Worm (Caenorhabditis elegans) whole organism, L3 larva: ENCODE measurements around the gene anoh-2.

Experiments
- R02D3.7 ChIP-seq: fragments of 150-350 bp; optimal IDR thresholded peaks from 2 replicates; lab custom pipeline; 2014; ENCODE audit warnings: missing biosample characterization, missing genetic modification characterization
- ceh-16 ChIP-seq: sonication (generic microtip); optimal IDR thresholded peaks from 2 replicates; lab custom pipeline; 2017; ENCODE audit warnings: missing biosample characterization, missing genetic modification characterization
- fkh-10 ChIP-seq: sonication (generic microtip); optimal IDR thresholded peaks from 2 replicates; lab custom pipeline; 2017; ENCODE audit warnings: missing biosample characterization, missing genetic modification reagents, missing genetic modification characterization
- fos-1 ChIP-seq: fragments of 150-350 bp; optimal IDR thresholded peaks from 2 replicates; lab custom pipeline; 2014; ENCODE audit warnings: missing biosample characterization, missing genetic modification characterization
- lin-39 ChIP-seq: fragments of 150-350 bp; optimal IDR thresholded peaks from 2 replicates; lab custom pipeline; 2018; ENCODE audit warnings: missing biosample characterization, missing genetic modification reagents, missing genetic modification characterization
- nhr-11 ChIP-seq: fragments of 150-350 bp; optimal IDR thresholded peaks from 2 replicates; lab custom pipeline; 2014; ENCODE audit warnings: missing biosample characterization, missing genetic modification characterization
- skn-1 ChIP-seq: fragments of 150-350 bp; optimal IDR thresholded peaks from 2 replicates; lab custom pipeline; 2014; ENCODE audit warnings: missing biosample characterization, missing genetic modification characterization
- unc-62 ChIP-seq: fragments of 150-350 bp; sonication (generic microtip); optimal IDR thresholded peaks from 4 replicates; lab custom pipeline; 2014; ENCODE audit warnings: missing biosample characterization, missing genetic modification reagents, missing genetic modification characterization
- ztf-11 ChIP-seq: fragments of 150-350 bp; optimal IDR thresholded peaks from 2 replicates; lab custom pipeline; 2014; ENCODE audit warnings: missing biosample characterization, missing genetic modification characterization

ce11 chrIV:14632799-14633198, 25.3 kb upstream of the anoh-2 start, which contains the start of gene irld-4:
- no peak for TF ChIP-seq unc-62 (GFP tag; lab: Kevin White, UChicago)
- no peak for TF ChIP-seq fos-1 (tag; lab: Kevin White, UChicago)
- no peak for TF ChIP-seq ztf-11 (tag; lab: Kevin White, UChicago)
- no peak for TF ChIP-seq skn-1 (tag; lab: Kevin White, UChicago)
- no peak for TF ChIP-seq lin-39 (tag; lab: Kevin White, UChicago)
- no peak for TF ChIP-seq R02D3.7
- no peak for TF ChIP-seq fkh-10 (GFP tag; lab: Kevin White, UChicago)
- TF ChIP-seq nhr-11 (tag; lab: Kevin White, UChicago), result no peak
- TF ChIP-seq ceh-16 (tag; lab: Kevin White, UChicago), result no peak
